Worm (Caenorhabditis elegans): ENCODE measurements around the gene Y22D7AL.10.

The Y22D7AL.10 gene

ce11 chrIII:1591681-1592080, 27.0 kb downstream of the Y22D7AL.10 start (continued):
- TF ChIP-seq snu-23 (GFP tag; optimal IDR thresholded peaks at IDR 0.05) (peak; percentile 39), ceh-82 (tag; optimal IDR thresholded peaks at IDR 0.05) (peak in 2 of 3 experiments; percentile 15 to 50), nhr-237 (tag; optimal IDR thresholded peaks at IDR 0.05) (no peak), irx-1 (tag; optimal IDR thresholded peaks at IDR 0.05) (no peak), mep-1 (tag; optimal IDR thresholded peaks at IDR 0.05) (no peak), ces-1 (GFP tag; optimal IDR thresholded peaks at IDR 0.05) (no peak), fkh-8 (tag; optimal IDR thresholded peaks at IDR 0.05) (no peak), C34B4.2 (tag; optimal IDR thresholded peaks at IDR 0.05) (no peak), isw-1 (GFP tag; IDR thresholded peaks at IDR 0.05) (peak; percentile 14), rnt-1 (tag; optimal IDR thresholded peaks at IDR 0.05) (no peak), unc-86 (tag; optimal IDR thresholded peaks at IDR 0.05) (peak; percentile 51), nhr-85 (tag) (no peak), lin-14 (GFP tag; optimal IDR thresholded peaks at IDR 0.05) (no peak), C04F5.9 (tag; optimal IDR thresholded peaks at IDR 0.05) (no peak), nhr-71 (tag; optimal IDR thresholded peaks at IDR 0.05) (peak; percentile 61), unc-62 (GFP tag; optimal IDR thresholded peaks at IDR 0.05) (no peak), ztf-11 (tag; optimal IDR thresholded peaks at IDR 0.05) (no peak), fos-1 (tag; optimal IDR thresholded peaks at IDR 0.05) (no peak)

ce11 chrIII:1584216-1584715, 34.5 kb downstream of the Y22D7AL.10 start:
- TF ChIP-seq nhr-12 (tag; optimal IDR thresholded peaks at IDR 0.05) (no peak), ceh-8 (GFP tag; optimal IDR thresholded peaks at IDR 0.05) (no peak), nhr-84 (tag; optimal IDR thresholded peaks at IDR 0.05) (no peak), snpc-4 (tag; optimal IDR thresholded peaks at IDR 0.05) (no peak)

- TF ChIP-seq fkh-4 (tag; optimal IDR thresholded peaks at IDR 0.05; ENCODE audit: borderline replicate concordance) (no peak), ama-1 (optimal IDR thresholded peaks at IDR 0.05) (no peak), ceh-63 (GFP tag; optimal IDR thresholded peaks at IDR 0.05) (no peak)
Measured at ce11 chrIII:1583529-1583928, 35.2 kb downstream of the Y22D7AL.10 start.

ce11 chrIII:1580142-1580541, 38.6 kb downstream of the Y22D7AL.10 start:
- TF ChIP-seq sup-37 (GFP tag; optimal IDR thresholded peaks at IDR 0.05) (no peak), C16A3.4 (tag; optimal IDR thresholded peaks at IDR 0.05) (no peak), hlh-17 (GFP tag; optimal IDR thresholded peaks at IDR 0.05; ENCODE audit: borderline replicate concordance) (no peak), egl-27 (tag; optimal IDR thresholded peaks at IDR 0.05) (no peak), nhr-85 (tag) (no peak), nhr-11 (tag; optimal IDR thresholded peaks at IDR 0.05) (no peak), irx-1 (tag; optimal IDR thresholded peaks at IDR 0.05) (no peak), alr-1 (tag; optimal IDR thresholded peaks at IDR 0.05; ENCODE audit: borderline replicate concordance) (no peak), hpl-2 (GFP tag; optimal IDR thresholded peaks at IDR 0.05) (no peak), aha-1 (tag; optimal IDR thresholded peaks at IDR 0.05) (no peak), nhr-76 (tag; optimal IDR thresholded peaks at IDR 0.05) (no peak), ceh-8 (GFP tag; optimal IDR thresholded peaks at IDR 0.05) (no peak), F16B12.6 (tag; optimal IDR thresholded peaks at IDR 0.05) (no peak), ztf-11 (tag; optimal IDR thresholded peaks at IDR 0.05) (no peak), vab-15 (tag; optimal IDR thresholded peaks at IDR 0.05) (no peak), C04F5.9 (tag; optimal IDR thresholded peaks at IDR 0.05) (no peak), sox-4 (tag; optimal IDR thresholded peaks at IDR 0.05) (no peak), zip-4 (GFP tag; optimal IDR thresholded peaks at IDR 0.05) (no peak)
